Worm (Caenorhabditis elegans) whole organism, mixed stage, embryonic: ENCODE measurements around the gene R09E10.13.

Experiments
- ces-1 ChIP-seq: fragments of 150-350 bp; optimal IDR thresholded peaks from 2 replicates; lab custom pipeline; 2014; ENCODE audit warnings: missing biosample characterization, missing genetic modification reagents, missing genetic modification characterization
- elt-3 ChIP-seq: fragments of 150-350 bp; optimal IDR thresholded peaks from 2 replicates; lab custom pipeline; 2014; ENCODE audit warnings: missing biosample characterization, missing genetic modification characterization
- lin-13 ChIP-seq: fragments of 150-350 bp; optimal IDR thresholded peaks from 2 replicates; lab custom pipeline; 2014; ENCODE audit warnings: missing biosample characterization, missing genetic modification characterization
- lsy-2 ChIP-seq: fragments of 150-350 bp; optimal IDR thresholded peaks from 2 replicates; lab custom pipeline; 2014; ENCODE audit warnings: missing biosample characterization, missing genetic modification characterization
- mep-1 ChIP-seq: fragments of 150-350 bp; optimal IDR thresholded peaks from 2 replicates; lab custom pipeline; 2017; ENCODE audit warnings: missing biosample characterization, missing genetic modification reagents, missing genetic modification characterization, inconsistent platforms
- nhr-237 ChIP-seq: fragments of 150-350 bp; optimal IDR thresholded peaks from 2 replicates; lab custom pipeline; 2014; ENCODE audit warnings: missing biosample characterization, missing genetic modification characterization
- nhr-28 ChIP-seq: fragments of 150-350 bp; optimal IDR thresholded peaks from 2 replicates; lab custom pipeline; 2014; ENCODE audit warnings: missing biosample characterization, missing genetic modification characterization
- pha-4 ChIP-seq: fragments of 150-350 bp; optimal IDR thresholded peaks from 2 replicates; lab custom pipeline; 2018; ENCODE audit warnings: missing biosample characterization, missing genetic modification reagents, missing genetic modification characterization
- sptf-1 ChIP-seq: sonication (generic microtip); optimal IDR thresholded peaks from 2 replicates; lab custom pipeline; 2017; ENCODE audit warnings: mild to moderate bottlenecking, missing genetic modification characterization, moderate library complexity, missing compliant biosample characterization
- tbx-8 ChIP-seq: fragments of 200-800 bp; sonication (Bioruptor generic); optimal IDR thresholded peaks from 2 replicates; lab custom pipeline; 2018; ENCODE audit warnings: mild to moderate bottlenecking, missing genetic modification characterization, moderate library complexity, missing compliant biosample characterization
- unc-120 ChIP-seq: sonication (generic microtip); optimal IDR thresholded peaks from 2 replicates; lab custom pipeline; 2017; ENCODE audit warnings: missing genetic modification characterization, missing compliant biosample characterization; ENCODE audit not compliant: poor library complexity, severe bottlenecking
- unc-39 ChIP-seq: fragments of 150-350 bp; optimal IDR thresholded peaks from 2 replicates; lab custom pipeline; 2014; ENCODE audit warnings: missing biosample characterization, missing genetic modification characterization
- unc-62 ChIP-seq: fragments of 150-350 bp; optimal IDR thresholded peaks from 2 replicates; lab custom pipeline; 2014; ENCODE audit warnings: missing biosample characterization, missing genetic modification reagents, missing genetic modification characterization

ce11 chrIV:10259557-10259956 is 35.4 kb downstream of the R09E10.13 start, which contains the start of gene F01G10.9:
- TF ChIP-seq lin-13 = no peak
- no peak for TF ChIP-seq mep-1 (tag; lab: Kevin White, UChicago)
- TF ChIP-seq unc-39 (tag; lab: Kevin White, UChicago) = no peak
- TF ChIP-seq lsy-2 = no peak
- no peak for TF ChIP-seq unc-62 (GFP tag; lab: Kevin White, UChicago)
- no peak for TF ChIP-seq sptf-1 (tag; lab: Kevin White, UChicago)
- TF ChIP-seq elt-3 (tag; lab: Kevin White, UChicago) = no peak
- no peak for TF ChIP-seq nhr-28 (tag; lab: Kevin White, UChicago)
- TF ChIP-seq pha-4 (tag; lab: Kevin White, UChicago) = no peak
- no peak for TF ChIP-seq ces-1
- TF ChIP-seq unc-120 (tag; lab: Kevin White, UChicago) = no peak
- TF ChIP-seq tbx-8 = no peak
- TF ChIP-seq nhr-237 (tag; lab: Kevin White, UChicago) = no peak
